Worm (Caenorhabditis elegans): ENCODE measurements around the gene grd-2.

The grd-2 gene

ce11 chrV:20633619-20634018, 24.0 kb downstream of the grd-2 start, which contains the start of gene F46B3.15:
Gene F46B3.15 (minus strand): TSS chrV:20633719.
- TF ChIP-seq ctbp-1 (GFP tag; IDR thresholded peaks at IDR 0.05): no peak

DNA sequence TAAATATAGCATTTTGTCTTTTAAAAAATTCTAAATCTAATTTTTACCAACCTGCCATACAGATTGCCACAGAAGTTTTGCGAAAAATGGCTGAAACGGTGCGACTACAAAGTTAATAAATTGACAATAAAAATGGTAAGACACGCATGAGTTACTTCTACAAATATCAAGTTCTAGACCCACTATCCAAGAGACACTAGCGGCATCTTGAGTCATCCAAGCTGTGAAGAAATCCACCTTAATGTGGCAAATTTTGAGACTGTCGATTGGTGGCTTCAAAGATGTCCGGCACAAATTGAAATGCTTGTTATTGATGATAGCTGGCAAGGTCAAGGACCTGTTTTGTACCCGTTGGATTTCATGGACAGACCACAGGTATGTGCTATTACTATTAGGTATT, 24.7 kb downstream of the grd-2 start, which contains the start of gene F46B3.16:
F46B3.16 (plus strand) TSS at position 301 of the 400 bp plus-strand sequence.
- TF ChIP-seq set-16 (GFP tag; IDR thresholded peaks at IDR 0.05): no peak
- TF ChIP-seq D1046.2 (GFP tag; IDR thresholded peaks at IDR 0.05): no peak
- no peak for TF ChIP-seq ceh-32 (tag; optimal IDR thresholded peaks at IDR 0.05; ENCODE audit: poor library complexity)
- TF ChIP-seq aly-2 (tag; optimal IDR thresholded peaks at IDR 0.05): no peak
- no peak for TF ChIP-seq ceh-20 (GFP tag; IDR thresholded peaks at IDR 0.05)
- TF ChIP-seq lin-15B (tag; optimal IDR thresholded peaks at IDR 0.05): no peak
- no peak for TF ChIP-seq vab-7 (GFP tag; IDR thresholded peaks at IDR 0.05)
- no peak for TF ChIP-seq rbr-2 (tag; optimal IDR thresholded peaks at IDR 0.05)
- no peak for TF ChIP-seq nhr-41 (GFP tag; IDR thresholded peaks at IDR 0.05)
- no peak for TF ChIP-seq hmg-1.1 (GFP tag; IDR thresholded peaks at IDR 0.05)
- TF ChIP-seq attf-4 (tag; optimal IDR thresholded peaks at IDR 0.05): no peak
- TF ChIP-seq dmd-9 (GFP tag; IDR thresholded peaks at IDR 0.05): no peak
- no peak for TF ChIP-seq zip-11 (GFP tag; IDR thresholded peaks at IDR 0.05)
- TF ChIP-seq lin-29 (GFP tag; IDR thresholded peaks at IDR 0.05): no peak

DNA sequence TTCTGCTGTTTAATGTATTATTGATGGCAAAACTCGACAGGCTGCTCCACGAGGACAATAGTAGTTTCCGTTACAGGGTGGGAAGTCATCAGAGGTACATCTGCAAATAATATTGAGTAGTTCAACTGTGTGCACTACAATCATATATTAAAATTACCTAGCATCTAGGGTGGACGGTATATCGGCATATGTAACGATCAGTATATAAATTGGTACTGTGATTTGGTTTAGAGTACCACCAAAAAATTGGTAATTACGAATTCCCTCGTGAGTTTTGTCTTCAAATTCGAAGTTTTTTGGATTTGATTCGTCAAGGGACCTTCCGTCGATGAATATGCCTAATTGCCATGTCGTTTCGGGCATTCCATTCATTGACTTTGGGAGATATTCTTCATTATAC, 27.3 kb downstream of the grd-2 start, which contains the start of gene ttr-13:
ttr-13 (minus strand) TSS at position 101 of the 400 bp plus-strand sequence.
- TF ChIP-seq R02D3.7 (tag; optimal IDR thresholded peaks at IDR 0.05) (no peak), ama-1 (optimal IDR thresholded peaks at IDR 0.05) (no peak), daf-16 (GFP tag; optimal IDR thresholded peaks at IDR 0.05) (no peak), daf-16 (tag; optimal IDR thresholded peaks at IDR 0.05) (no peak)

DNA sequence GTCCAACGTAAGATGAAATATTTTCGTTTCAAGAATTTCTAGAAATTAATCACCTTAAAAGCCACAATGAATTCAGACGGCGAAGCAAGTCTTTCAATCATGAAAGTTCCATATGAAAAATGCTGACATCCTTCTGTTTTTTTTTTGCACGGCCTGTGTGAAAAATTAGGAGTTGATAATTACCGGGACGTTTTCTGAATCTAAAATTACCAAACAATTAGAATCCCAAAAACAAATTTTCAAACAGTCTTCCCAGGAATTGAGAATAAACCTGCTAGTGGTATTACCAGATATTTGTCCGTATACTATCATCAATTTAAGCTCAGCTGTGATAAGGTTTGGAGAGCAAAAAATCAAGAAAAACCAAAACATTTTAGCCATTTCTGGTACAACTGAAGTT, 28.8 kb downstream of the grd-2 start, which contains the start of gene Y44A6B.3:
Y44A6B.3 (minus strand) TSS at position 101 of the 400 bp plus-strand sequence.
- TF ChIP-seq nhr-41 (GFP tag; IDR thresholded peaks at IDR 0.05): no peak

DNA sequence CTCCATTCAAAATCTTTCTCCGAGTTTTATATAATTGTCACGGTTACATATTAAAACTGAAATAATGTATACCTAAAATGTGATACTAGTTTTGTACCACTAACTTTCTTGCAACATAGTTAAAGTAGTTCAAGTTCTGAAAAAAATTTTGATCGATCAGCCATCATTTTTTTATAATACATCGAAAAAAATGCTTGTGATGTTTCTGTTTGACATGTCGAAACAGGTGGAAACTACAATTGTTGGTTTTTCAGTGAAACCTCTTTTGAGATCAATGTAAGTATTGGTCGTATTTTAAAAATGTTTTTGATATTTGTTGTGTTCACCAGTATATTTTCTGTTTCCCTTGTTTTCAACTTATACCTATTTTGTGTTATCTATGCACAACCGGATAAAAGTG, 29.7 kb downstream of the grd-2 start, which contains the start of gene srxa-14:
srxa-14 (plus strand) TSS at position 301 of the 400 bp plus-strand sequence.
- TF ChIP-seq nhr-28 (tag; optimal IDR thresholded peaks at IDR 0.05): no peak
- TF ChIP-seq mdt-29 (GFP tag; IDR thresholded peaks at IDR 0.05): no peak
- TF ChIP-seq fkh-10 (GFP tag; optimal IDR thresholded peaks at IDR 0.05): no peak
- TF ChIP-seq mxl-2 (GFP tag; conservative IDR thresholded peaks at IDR 0.05): no peak
- no peak for TF ChIP-seq dve-1 (tag; optimal IDR thresholded peaks at IDR 0.05; ENCODE audit: insufficient read depth)
- TF ChIP-seq lin-39 (tag; optimal IDR thresholded peaks at IDR 0.05): no peak
- TF ChIP-seq lim-7 (GFP tag; IDR thresholded peaks at IDR 0.05): no peak
- no peak for TF ChIP-seq Y48G9A.11 (GFP tag; IDR thresholded peaks at IDR 0.05)
- TF ChIP-seq mdl-1 (tag; optimal IDR thresholded peaks at IDR 0.05): no peak
- no peak for TF ChIP-seq mes-2 (tag; optimal IDR thresholded peaks at IDR 0.05; ENCODE audit: poor library complexity, severe bottlenecking)
- TF ChIP-seq aha-1 (tag): no peak
- no peak for TF ChIP-seq attf-4 (tag; optimal IDR thresholded peaks at IDR 0.05)
- no peak for TF ChIP-seq nhr-48 (tag; optimal IDR thresholded peaks at IDR 0.05)
- no peak for TF ChIP-seq hlh-11 (tag; optimal IDR thresholded peaks at IDR 0.05)
- TF ChIP-seq fos-1 (tag; optimal IDR thresholded peaks at IDR 0.05): no peak
- no peak for TF ChIP-seq nhr-76 (tag; optimal IDR thresholded peaks at IDR 0.05)

DNA sequence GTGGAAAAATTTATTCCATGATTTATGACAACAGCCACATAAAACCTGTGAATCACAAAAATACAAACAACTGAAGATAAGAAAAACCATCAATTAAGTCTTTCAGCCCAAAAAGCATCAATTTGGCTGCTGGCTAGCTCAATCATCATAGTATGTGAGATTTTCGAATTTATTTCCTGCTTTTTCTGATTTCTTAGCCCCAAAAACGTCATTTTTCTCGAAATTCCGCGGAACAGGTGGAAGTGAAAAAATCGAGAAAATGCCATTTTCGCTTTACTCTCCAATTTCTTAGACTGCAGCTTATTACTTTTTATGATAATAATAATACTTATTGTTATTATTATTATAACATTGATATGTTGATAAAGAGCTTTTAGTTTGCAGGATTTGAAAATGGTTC, 32.3 kb downstream of the grd-2 start, which contains the start of gene srxa-15:
srxa-15 (plus strand) TSS at position 301 of the 400 bp plus-strand sequence.
- TF ChIP-seq F49E8.2 (tag; optimal IDR thresholded peaks at IDR 0.05; ENCODE audit: borderline replicate concordance): no peak
- no peak for TF ChIP-seq hif-1 (tag; optimal IDR thresholded peaks at IDR 0.05)
- no peak for TF ChIP-seq ces-1 (GFP tag; optimal IDR thresholded peaks at IDR 0.05)
- no peak for TF ChIP-seq T26A8.4 (GFP tag; IDR thresholded peaks at IDR 0.05)
- no peak for TF ChIP-seq dmd-9 (GFP tag; IDR thresholded peaks at IDR 0.05)
- no peak for TF ChIP-seq dmd-6 (GFP tag; IDR thresholded peaks at IDR 0.05)
- TF ChIP-seq Y75B8A.6 (GFP tag; IDR thresholded peaks at IDR 0.05): no peak
- no peak for TF ChIP-seq nhr-76 (tag; optimal IDR thresholded peaks at IDR 0.05)
- no peak for TF ChIP-seq Y5F2A.4 (GFP tag; optimal IDR thresholded peaks at IDR 0.05)
- no peak for TF ChIP-seq F44E2.7 (GFP tag; IDR thresholded peaks at IDR 0.05)
- no peak for TF ChIP-seq nhr-28 (tag; optimal IDR thresholded peaks at IDR 0.05)
- no peak for TF ChIP-seq egl-43 (GFP tag; IDR thresholded peaks at IDR 0.05)
- TF ChIP-seq ztf-7 (tag; optimal IDR thresholded peaks at IDR 0.05): no peak
- no peak for TF ChIP-seq mes-2 (tag; optimal IDR thresholded peaks at IDR 0.05; ENCODE audit: poor library complexity, severe bottlenecking)
- TF ChIP-seq aha-1 (tag): no peak

All from whole organism, L4 larva.